Fruit fly (Drosophila melanogaster): ENCODE data around the gene slp2.

slp2 gene

dm6 chr2L:3813255-3813875 lies 23.3 kb upstream of the slp2 start, which contains the start of gene CG3407 (continued):
- TF ChIP-seq CG7745 (tag; optimal IDR thresholded peaks at IDR 0.05) (no peak), wor (GFP tag; IDR thresholded peaks at IDR 0.05) (no peak), CTCF (GFP tag; optimal IDR thresholded peaks at IDR 0.05) (no peak), dan (GFP tag; IDR thresholded peaks at IDR 0.05) (no peak), Chrac-16 (GFP tag; optimal IDR thresholded peaks at IDR 0.05) (peak; percentile 55), CG8765 (GFP tag; IDR thresholded peaks at IDR 0.05) (no peak), CG10565 (GFP tag; optimal IDR thresholded peaks at IDR 0.05) (no peak), crol (GFP tag; IDR thresholded peaks at IDR 0.05) (no peak), CG18619 (GFP tag; optimal IDR thresholded peaks at IDR 0.05) (no peak), ATbp (GFP tag; optimal IDR thresholded peaks at IDR 0.05) (no peak), sr (GFP tag; IDR thresholded peaks at IDR 0.05) (no peak), fd96Cb (tag; optimal IDR thresholded peaks at IDR 0.05) (no peak), CG10267 (tag; optimal IDR thresholded peaks at IDR 0.05) (peak; percentile 99), pzg (GFP tag; optimal IDR thresholded peaks at IDR 0.05) (peak; percentile 85), tap (tag; optimal IDR thresholded peaks at IDR 0.05) (no peak), emc (GFP tag; optimal IDR thresholded peaks at IDR 0.05) (no peak), BEAF-32 (GFP tag; optimal IDR thresholded peaks at IDR 0.05) (peak; percentile 66), odd (GFP tag; optimal IDR thresholded peaks at IDR 0.05) (no peak), CG8924 (tag; optimal IDR thresholded peaks at IDR 0.05) (peak; percentile 48), dm (GFP tag; optimal IDR thresholded peaks at IDR 0.05) (peak; percentile 14), CG2678 (tag; optimal IDR thresholded peaks at IDR 0.05) (no peak), Lpt (GFP tag; optimal IDR thresholded peaks at IDR 0.05) (no peak), CG15601 (tag; optimal IDR thresholded peaks at IDR 0.05) (peak; percentile 66), sug (tag; optimal IDR thresholded peaks at IDR 0.05) (no peak), CG8089 (GFP tag; optimal IDR thresholded peaks at IDR 0.05) (peak; percentile 11), Bgb (GFP tag; IDR thresholded peaks at IDR 0.05; ENCODE audit: partially characterized antibody) (peak; percentile 82), CG11093 (GFP tag; IDR thresholded peaks at IDR 0.05) (no peak), cas (GFP tag; IDR thresholded peaks at IDR 0.05) (no peak), CG12236 (GFP tag; optimal IDR thresholded peaks at IDR 0.05) (no peak), CG6683 (GFP tag; optimal IDR thresholded peaks at IDR 0.05) (no peak), Hmr (GFP tag; optimal IDR thresholded peaks at IDR 0.05) (peak; percentile 69), abd-A (tag; optimal IDR thresholded peaks at IDR 0.05) (no peak), dmrt99B (tag; optimal IDR thresholded peaks at IDR 0.05) (no peak), Antp (GFP tag; optimal IDR thresholded peaks at IDR 0.05) (peak; percentile 38), grn (GFP tag; optimal IDR thresholded peaks at IDR 0.05) (no peak), Vsx1 (GFP tag; optimal IDR thresholded peaks at IDR 0.05) (no peak), ab (GFP tag; optimal IDR thresholded peaks at IDR 0.05) (peak; percentile 13), gem (tag; optimal IDR thresholded peaks at IDR 0.05) (peak; percentile 36), Eip74EF (GFP tag; optimal IDR thresholded peaks at IDR 0.05) (peak in 1 of 2 experiments; percentile 21), corto (GFP tag; optimal IDR thresholded peaks at IDR 0.05) (no peak), tin (GFP tag; optimal IDR thresholded peaks at IDR 0.05) (peak; percentile 23), CG18011 (GFP tag; optimal IDR thresholded peaks at IDR 0.05) (no peak), crp (GFP tag; optimal IDR thresholded peaks at IDR 0.05) (peak; percentile 54 to 90), wek (GFP tag; optimal IDR thresholded peaks at IDR 0.05) (no peak), CG6175 (GFP tag; IDR thresholded peaks at IDR 0.05) (peak; percentile 52; the same call in 1 of the 3 replicates), Poxn (GFP tag; IDR thresholded peaks at IDR 0.05) (no peak), CG3995 (GFP tag; optimal IDR thresholded peaks at IDR 0.05) (peak; percentile 16), Xbp1 (GFP tag; optimal IDR thresholded peaks at IDR 0.05) (peak; percentile 28), slbo (GFP tag; IDR thresholded peaks at IDR 0.05) (peak; percentile 76), CG17385 (GFP tag; optimal IDR thresholded peaks at IDR 0.05) (no peak)
